Fruit fly (Drosophila melanogaster) whole organism, prepupa: ENCODE data around the gene Ldsdh1.
A peak's percentile ranks its signal among the peaks of the same experiment; 100 is the strongest.

ENCODE experiments used
- Blimp-1 ChIP-seq: fragments of 200-800 bp; sonication (Bioruptor generic); optimal IDR thresholded peaks from 3 replicates; lab custom pipeline; 2017; ENCODE audit warnings: missing biosample characterization, missing genetic modification characterization, mild to moderate bottlenecking, moderate library complexity, missing genetic modification reagents
- CG10669 ChIP-seq: fragments of 200-800 bp; sonication (Bioruptor generic); optimal IDR thresholded peaks from 3 replicates; lab custom pipeline; 2018; ENCODE audit warnings: missing biosample characterization, mild to moderate bottlenecking, missing genetic modification characterization, moderate library complexity
- CG15336 ChIP-seq: fragments of 200-800 bp; sonication (Bioruptor generic); IDR thresholded peaks from 2 replicates; pipeline ENCODE4 v1.3.6; 2022; ENCODE audit warnings: missing biosample characterization, missing genetic modification characterization
- CG1621 ChIP-seq: fragments of 200-800 bp; sonication (Bioruptor generic); optimal IDR thresholded peaks from 3 replicates; lab custom pipeline; 2018; ENCODE audit warnings: missing biosample characterization, mild to moderate bottlenecking, missing genetic modification characterization
- CG3032 ChIP-seq: fragments of 200-800 bp; optimal IDR thresholded peaks from 2 replicates; lab custom pipeline; 2019; ENCODE audit warnings: missing biosample characterization, mild to moderate bottlenecking, missing genetic modification characterization, moderate library complexity
- CG32006 ChIP-seq: fragments of 200-800 bp; sonication (Bioruptor generic); optimal IDR thresholded peaks from 3 replicates; lab custom pipeline; 2017; ENCODE audit warnings: missing biosample characterization, mild to moderate bottlenecking, missing genetic modification characterization
- CG4318 ChIP-seq: fragments of 200-800 bp; sonication (Bioruptor generic); optimal IDR thresholded peaks from 3 replicates; lab custom pipeline; 2017; ENCODE audit warnings: missing biosample characterization, mild to moderate bottlenecking, missing genetic modification characterization
- CG6163 ChIP-seq: fragments of 200-800 bp; sonication (Bioruptor generic); IDR thresholded peaks from 3 replicates; pipeline ENCODE4 v1.3.6; 2022; ENCODE audit warnings: missing biosample characterization, missing genetic modification characterization
- CG6276 ChIP-seq: fragments of 200-800 bp; sonication (Bioruptor generic); optimal IDR thresholded peaks from 2 replicates; lab custom pipeline; 2017; ENCODE audit warnings: missing biosample characterization, mild to moderate bottlenecking, missing genetic modification characterization
- CG6854 ChIP-seq: fragments of 200-800 bp; sonication (Bioruptor generic); optimal IDR thresholded peaks from 2 replicates; lab custom pipeline; 2017; ENCODE audit warnings: missing biosample characterization, mild to moderate bottlenecking, missing genetic modification characterization
- CG7368 ChIP-seq: fragments of 200-800 bp; sonication (Bioruptor generic); optimal IDR thresholded peaks from 3 replicates; lab custom pipeline; 2016; ENCODE audit warnings: missing biosample characterization, missing genetic modification characterization
- CG8119 ChIP-seq: fragments of 200-800 bp; sonication (Bioruptor generic); IDR thresholded peaks from 3 replicates; pipeline ENCODE4 v1.3.6; 2022; ENCODE audit warnings: missing biosample characterization, missing genetic modification characterization
- CG8632 ChIP-seq: fragments of 200-800 bp; sonication (Bioruptor generic); optimal IDR thresholded peaks from 3 replicates; lab custom pipeline; 2016; ENCODE audit warnings: missing biosample characterization, missing genetic modification characterization
- CG9139 ChIP-seq: fragments of 200-800 bp; sonication (Bioruptor generic); optimal IDR thresholded peaks from 3 replicates; lab custom pipeline; 2017; ENCODE audit warnings: missing biosample characterization, mild to moderate bottlenecking, missing genetic modification characterization
- Eip78C ChIP-seq: fragments of 200-800 bp; sonication (Bioruptor generic); peaks from one replicate; lab custom pipeline; 2016; ENCODE audit warnings: missing biosample characterization, missing genetic modification characterization
- Eip93F ChIP-seq: fragments of 200-800 bp; sonication (Bioruptor generic); optimal IDR thresholded peaks from 2 replicates; lab custom pipeline; 2016; ENCODE audit warnings: missing biosample characterization, mild to moderate bottlenecking, missing genetic modification characterization
- Ets21C ChIP-seq: fragments of 200-800 bp; sonication (Bioruptor generic); optimal IDR thresholded peaks from 3 replicates; lab custom pipeline; 2016; ENCODE audit warnings: missing biosample characterization, missing genetic modification characterization
- Gug ChIP-seq: fragments of 200-800 bp; sonication (Bioruptor generic); IDR thresholded peaks from 2 replicates; pipeline ENCODE4 v1.3.6; 2022; ENCODE audit warnings: missing biosample characterization, missing genetic modification characterization
- Hr4 ChIP-seq: fragments of 200-800 bp; sonication (Bioruptor generic); optimal IDR thresholded peaks from 3 replicates; lab custom pipeline; 2016; ENCODE audit warnings: missing biosample characterization, missing genetic modification characterization
- Met ChIP-seq: fragments of 200-800 bp; sonication (Bioruptor generic); optimal IDR thresholded peaks from 3 replicates; lab custom pipeline; 2016; ENCODE audit warnings: missing biosample characterization, missing genetic modification characterization
- Smox ChIP-seq: fragments of 200-800 bp; sonication (Bioruptor generic); optimal IDR thresholded peaks from 3 replicates; lab custom pipeline; 2016; ENCODE audit warnings: missing biosample characterization, missing genetic modification characterization
- Sox102F ChIP-seq: fragments of 200-800 bp; sonication (Bioruptor generic); optimal IDR thresholded peaks from 2 replicates; lab custom pipeline; 2016; ENCODE audit warnings: missing biosample characterization, mild to moderate bottlenecking, missing genetic modification characterization
- Sox14 ChIP-seq: fragments of 200-800 bp; sonication (Bioruptor generic); optimal IDR thresholded peaks from 3 replicates; lab custom pipeline; 2016; ENCODE audit warnings: missing biosample characterization, missing genetic modification characterization
- achi ChIP-seq: fragments of 200-800 bp; sonication (Bioruptor generic); optimal IDR thresholded peaks from 3 replicates; lab custom pipeline; 2016; ENCODE audit warnings: missing biosample characterization, missing genetic modification characterization
- acj6 ChIP-seq: fragments of 200-800 bp; sonication (Bioruptor generic); optimal IDR thresholded peaks from 3 replicates; lab custom pipeline; 2016; ENCODE audit warnings: missing biosample characterization, missing genetic modification characterization
- dsx ChIP-seq: fragments of 200-800 bp; optimal IDR thresholded peaks from 3 replicates; lab custom pipeline; 2019; ENCODE audit warnings: missing biosample characterization, mild to moderate bottlenecking, missing genetic modification characterization, moderate library complexity; ENCODE audit not compliant: poor library complexity, severe bottlenecking
- eg ChIP-seq: fragments of 200-800 bp; sonication (Bioruptor generic); IDR thresholded peaks from 3 replicates; pipeline ENCODE4 v1.3.6; 2022; ENCODE audit warnings: missing biosample characterization, missing genetic modification characterization
- esn ChIP-seq: fragments of 200-800 bp; sonication (Bioruptor generic); optimal IDR thresholded peaks from 2 replicates; lab custom pipeline; 2016; ENCODE audit warnings: missing biosample characterization, mild to moderate bottlenecking, missing genetic modification characterization, moderate library complexity
- fkh ChIP-seq: fragments of 200-800 bp; sonication (Bioruptor generic); optimal IDR thresholded peaks from 3 replicates; lab custom pipeline; 2017; ENCODE audit warnings: missing biosample characterization, mild to moderate bottlenecking, missing genetic modification characterization, moderate library complexity
- lz ChIP-seq: fragments of 200-800 bp; sonication (Bioruptor generic); optimal IDR thresholded peaks from 3 replicates; lab custom pipeline; 2016; ENCODE audit warnings: missing biosample characterization, missing genetic modification characterization
- net ChIP-seq: fragments of 200-800 bp; sonication (Bioruptor generic); optimal IDR thresholded peaks from 3 replicates; lab custom pipeline; 2016; ENCODE audit warnings: missing biosample characterization, missing genetic modification characterization
- pdm3 ChIP-seq: fragments of 200-800 bp; sonication (Bioruptor generic); optimal IDR thresholded peaks from 3 replicates; lab custom pipeline; 2016; ENCODE audit warnings: missing biosample characterization, missing genetic modification characterization
- svp ChIP-seq: fragments of 200-800 bp; sonication (Bioruptor generic); peaks from one replicate; lab custom pipeline; 2016; ENCODE audit warnings: missing biosample characterization, missing genetic modification characterization
- topi ChIP-seq: fragments of 200-800 bp; sonication (Bioruptor generic); optimal IDR thresholded peaks from 3 replicates; lab custom pipeline; 2016; ENCODE audit warnings: missing biosample characterization, missing genetic modification characterization
- vri ChIP-seq: fragments of 200-800 bp; sonication (Bioruptor generic); optimal IDR thresholded peaks from 3 replicates; lab custom pipeline; 2016; ENCODE audit warnings: missing biosample characterization, mild to moderate bottlenecking, missing genetic modification characterization

The Ldsdh1 gene

dm6 chrX:8100026-8100825, 18.8 kb upstream of the Ldsdh1 start (continued):
- TF ChIP-seq Blimp-1, result peak; percentile 22
- peak; percentile 79 for TF ChIP-seq achi (GFP tag; lab: Kevin White, UChicago)
- TF ChIP-seq fkh (GFP tag; lab: Kevin White, UChicago), result peak; percentile 4
- peak; percentile 87 for TF ChIP-seq CG32006
- peak; percentile 70 for TF ChIP-seq CG7368 (GFP tag; lab: Kevin White, UChicago)
- TF ChIP-seq Gug (GFP tag; lab: Robert Waterston, UW), result peak; percentile 84
- TF ChIP-seq dsx (GFP tag; lab: Kevin White, UChicago), result peak; percentile 79
- TF ChIP-seq pdm3, result peak; percentile 79
- TF ChIP-seq Met (GFP tag; lab: Kevin White, UChicago), result peak; percentile 77
- TF ChIP-seq, all 60 proteins: peak for 59

dm6 chrX:8093722-8094177, 12.3 kb upstream of the Ldsdh1 start, which contains the start of gene UbcE2H:
TSS of gene UbcE2H (minus strand) at chrX:8094064.
- TF ChIP-seq svp (GFP tag; lab: Kevin White, UChicago) (peak; percentile 72), esn (GFP tag; lab: Kevin White, UChicago) (peak; percentile 6), topi (peak; percentile 47), CG6854 (GFP tag; lab: Kevin White, UChicago) (peak; percentile 12), CG9139 (no peak), CG15336 (0 out of 2 replicates have a peak, but pooled peaks have one; percentile 30), CG1621 (peak; percentile 44), Gug (GFP tag; lab: Robert Waterston, UW) (no peak), CG4318 (GFP tag; lab: Kevin White, UChicago) (no peak), achi (GFP tag; lab: Kevin White, UChicago) (peak; percentile 20), fkh (GFP tag; lab: Kevin White, UChicago) (peak; percentile 65), Eip78C (GFP tag; lab: Kevin White, UChicago) (peak; percentile 58), net (GFP tag; lab: Kevin White, UChicago) (peak; percentile 18)

dm6 chrX:8092893-8093721, 11.7 kb upstream of the Ldsdh1 start:
- TF ChIP-seq CG4318 (GFP tag; lab: Kevin White, UChicago), result no peak
- peak; percentile 9 for TF ChIP-seq Hr4 (GFP tag; lab: Kevin White, UChicago)
- peak; percentile 59 for TF ChIP-seq Sox14
- TF ChIP-seq vri, result peak; percentile 42
- peak; percentile 38 for TF ChIP-seq CG9139
- peak; percentile 77 for TF ChIP-seq Eip78C (GFP tag; lab: Kevin White, UChicago)
- TF ChIP-seq Smox, result peak; percentile 45
- TF ChIP-seq CG10669 (GFP tag; lab: Kevin White, UChicago), result no peak
- TF ChIP-seq acj6, result no peak
- no peak for TF ChIP-seq lz
- no peak for TF ChIP-seq Eip93F (GFP tag; lab: Kevin White, UChicago)
- no peak for TF ChIP-seq Ets21C (GFP tag; lab: Kevin White, UChicago)
- no peak for TF ChIP-seq pdm3
- TF ChIP-seq svp (GFP tag; lab: Kevin White, UChicago), result peak; percentile 91
- TF ChIP-seq CG6276, result peak; percentile 30
- no peak for TF ChIP-seq CG3032 (tag; lab: Kevin White, UChicago)
- TF ChIP-seq CG6163 (GFP tag; lab: Robert Waterston, UW), result 0 out of 3 replicates have a peak, but pooled peaks have one; percentile 17
- TF ChIP-seq CG8632 (GFP tag; lab: Kevin White, UChicago), result peak; percentile 11
- no peak for TF ChIP-seq CG8119 (GFP tag; lab: Robert Waterston, UW)
- TF ChIP-seq eg (GFP tag; lab: Robert Waterston, UW), result 0 out of 3 replicates have a peak, but pooled peaks have one; percentile 32
- TF ChIP-seq Sox102F (GFP tag; lab: Kevin White, UChicago), result no peak
- peak; percentile 16 for TF ChIP-seq CG32006
